Worm (Caenorhabditis elegans): ENCODE measurements around the gene nhr-22.

The nhr-22 gene

ce11 chrII:6443710-6444109 is 5.9 kb downstream of the nhr-22 start, which contains the start of gene K06A1.2:
Gene K06A1.2, plus strand, starts transcription at chrII:6444010.
- no peak for TF ChIP-seq unc-3 (GFP tag; conservative IDR thresholded peaks at IDR 0.05)
- no peak for TF ChIP-seq unc-3 (tag; optimal IDR thresholded peaks at IDR 0.05)
- TF ChIP-seq tbx-7 (tag; optimal IDR thresholded peaks at IDR 0.05) = no peak
- TF ChIP-seq dmd-4 (tag; optimal IDR thresholded peaks at IDR 0.05; ENCODE audit: borderline replicate concordance) = no peak
- no peak for TF ChIP-seq ets-4 (tag; optimal IDR thresholded peaks at IDR 0.05)
- TF ChIP-seq sox-4 (tag; optimal IDR thresholded peaks at IDR 0.05) = no peak
- no peak for TF ChIP-seq hlh-15 (tag; optimal IDR thresholded peaks at IDR 0.05)
- TF ChIP-seq ahr-1 (tag; optimal IDR thresholded peaks at IDR 0.05) = no peak
- no peak for TF ChIP-seq lim-6 (tag; optimal IDR thresholded peaks at IDR 0.05)
- TF ChIP-seq pag-3 (tag; optimal IDR thresholded peaks at IDR 0.05; ENCODE audit: borderline replicate concordance) = no peak
- no peak for TF ChIP-seq C08G9.2 (tag; optimal IDR thresholded peaks at IDR 0.05)
- no peak for TF ChIP-seq K02D7.2 (tag; optimal IDR thresholded peaks at IDR 0.05)
- no peak for TF ChIP-seq hlh-8 (tag; optimal IDR thresholded peaks at IDR 0.05)
- TF ChIP-seq unc-42 (tag; optimal IDR thresholded peaks at IDR 0.05) = no peak
- no peak for TF ChIP-seq ceh-14 (tag; optimal IDR thresholded peaks at IDR 0.05)
- TF ChIP-seq ceh-34 (tag; optimal IDR thresholded peaks at IDR 0.05) = no peak
- TF ChIP-seq fkh-10 (GFP tag; optimal IDR thresholded peaks at IDR 0.05) = no peak
- no peak for TF ChIP-seq fax-1 (tag; optimal IDR thresholded peaks at IDR 0.05)
- no peak for TF ChIP-seq ceh-24 (tag; optimal IDR thresholded peaks at IDR 0.05)
- no peak for TF ChIP-seq lin-11 (tag; optimal IDR thresholded peaks at IDR 0.05)

- TF ChIP-seq hlh-8 (tag; optimal IDR thresholded peaks at IDR 0.05) (no peak), ceh-2 (tag; optimal IDR thresholded peaks at IDR 0.05) (no peak), ref-2 (tag; optimal IDR thresholded peaks at IDR 0.05) (peak; percentile 24), pqm-1 (tag; optimal IDR thresholded peaks at IDR 0.05) (no peak), lim-6 (tag; optimal IDR thresholded peaks at IDR 0.05) (no peak), pax-1 (tag; optimal IDR thresholded peaks at IDR 0.05) (no peak), pha-2 (tag; optimal IDR thresholded peaks at IDR 0.05) (no peak), hlh-15 (tag; optimal IDR thresholded peaks at IDR 0.05) (no peak)
Observed at ce11 chrII:6441128-6441527, 8.5 kb downstream of the nhr-22 start, which contains the start of gene cutl-16. Gene cutl-16, plus strand, starts transcription at chrII:6441428.

ce11 chrII:6436845-6437244 is 12.7 kb downstream of the nhr-22 start:
- TF ChIP-seq pat-9 (tag; optimal IDR thresholded peaks at IDR 0.05) (no peak), hlh-30 (tag; optimal IDR thresholded peaks at IDR 0.05; ENCODE audit: insufficient read depth) (peak; percentile 25)

- no peak for TF ChIP-seq ceh-30 (tag; optimal IDR thresholded peaks at IDR 0.05)
- TF ChIP-seq K02D7.2 (tag; optimal IDR thresholded peaks at IDR 0.05) = no peak
Observed at ce11 chrII:6425993-6426392, 23.6 kb downstream of the nhr-22 start, which contains the start of gene col-75. Gene col-75, plus strand, starts transcription at chrII:6426293.

- TF ChIP-seq unc-3 (GFP tag; conservative IDR thresholded peaks at IDR 0.05) (no peak), unc-3 (tag; optimal IDR thresholded peaks at IDR 0.05) (no peak), C08G9.2 (tag; optimal IDR thresholded peaks at IDR 0.05) (no peak), pqm-1 (tag; optimal IDR thresholded peaks at IDR 0.05) (no peak), ceh-30 (tag; optimal IDR thresholded peaks at IDR 0.05) (no peak), sdc-2 (tag; optimal IDR thresholded peaks at IDR 0.05) (no peak), mec-3 (tag; optimal IDR thresholded peaks at IDR 0.05; ENCODE audit: borderline replicate concordance) (no peak), ceh-14 (tag; optimal IDR thresholded peaks at IDR 0.05) (no peak)
Observed at ce11 chrII:6422812-6423211, 26.8 kb downstream of the nhr-22 start, which contains the start of gene K03H9.3. Gene K03H9.3, plus strand, starts transcription at chrII:6423112.

ce11 chrII:6419163-6419562 is 30.4 kb downstream of the nhr-22 start:
- TF ChIP-seq pros-1 (tag; optimal IDR thresholded peaks at IDR 0.05) (no peak), ceh-2 (tag; optimal IDR thresholded peaks at IDR 0.05) (no peak), sdc-2 (tag; optimal IDR thresholded peaks at IDR 0.05) (no peak), unc-42 (tag; optimal IDR thresholded peaks at IDR 0.05) (no peak), ceh-6 (GFP tag; optimal IDR thresholded peaks at IDR 0.05) (no peak), sox-2 (GFP tag; IDR thresholded peaks at IDR 0.05) (no peak), tbx-2 (tag; optimal IDR thresholded peaks at IDR 0.05) (no peak)

Data from whole organism, late embryonic.